Fruit fly (Drosophila melanogaster) whole organism, embryonic: ENCODE results near the gene Cyp6d4.

Experiments
- Awh ChIP-seq: fragments of 200-800 bp; sonication (Bioruptor generic); IDR thresholded peaks from 2 replicates; pipeline ENCODE4, ENCODE4 v1.3.6; 2022; ENCODE audit warnings: missing biosample characterization, missing genetic modification characterization
- C15 ChIP-seq: fragments of 200-800 bp; sonication (Bioruptor generic); IDR thresholded peaks from 3 replicates; pipeline ENCODE4 v1.3.6; 2022; ENCODE audit warnings: missing biosample characterization, missing genetic modification characterization
- CG10209 ChIP-seq: fragments of 200-800 bp; sonication (Bioruptor generic); optimal IDR thresholded peaks from 3 replicates; lab custom pipeline; 2017; ENCODE audit warnings: missing biosample characterization, mild to moderate bottlenecking, missing genetic modification characterization, missing genetic modification reagents
- CG15269 ChIP-seq: fragments of 200-800 bp; sonication (Bioruptor generic); optimal IDR thresholded peaks from 2 replicates; lab custom pipeline; 2018; ENCODE audit warnings: missing biosample characterization, mild to moderate bottlenecking, missing genetic modification characterization, moderate library complexity
- CG1603 ChIP-seq: fragments of 200-800 bp; sonication (Bioruptor generic); optimal IDR thresholded peaks from 2 replicates; lab custom pipeline; 2019; ENCODE audit warnings: missing biosample characterization, mild to moderate bottlenecking, missing genetic modification characterization, moderate library complexity
- CG2129 ChIP-seq: fragments of 200-800 bp; sonication (Bioruptor generic); IDR thresholded peaks from 2 replicates; pipeline ENCODE4 v1.3.6; 2022; ENCODE audit warnings: missing biosample characterization, missing genetic modification characterization; ENCODE audit not compliant: partially characterized antibody
- CG30020 ChIP-seq: fragments of 200-800 bp; optimal IDR thresholded peaks from 2 replicates; lab custom pipeline; 2019; ENCODE audit warnings: missing biosample characterization, mild to moderate bottlenecking, missing genetic modification characterization, moderate library complexity
- CG31441 ChIP-seq: fragments of 200-800 bp; sonication (Bioruptor generic); IDR thresholded peaks from 2 replicates; pipeline ENCODE4 v1.3.6; 2022; ENCODE audit warnings: missing biosample characterization, missing genetic modification characterization
- CG33557 ChIP-seq: fragments of 200-800 bp; sonication (Bioruptor generic); optimal IDR thresholded peaks from 2 replicates; lab custom pipeline; 2019; ENCODE audit warnings: missing biosample characterization, mild to moderate bottlenecking, missing genetic modification characterization, moderate library complexity
- CG34376 ChIP-seq: fragments of 200-800 bp; sonication (Bioruptor generic); optimal IDR thresholded peaks from 2 replicates; lab custom pipeline; 2018; ENCODE audit warnings: missing biosample characterization, mild to moderate bottlenecking, missing genetic modification characterization
- CG34422 ChIP-seq: fragments of 200-800 bp; sonication (Bioruptor generic); IDR thresholded peaks from 3 replicates; pipeline ENCODE4 v1.3.6; 2022; ENCODE audit warnings: missing biosample characterization, missing genetic modification characterization
- CG8089 ChIP-seq: fragments of 200-800 bp; sonication (Bioruptor generic); optimal IDR thresholded peaks from 3 replicates; lab custom pipeline; 2016; ENCODE audit warnings: missing biosample characterization, missing genetic modification characterization
- CG8924 ChIP-seq: fragments of 200-800 bp; optimal IDR thresholded peaks from 3 replicates; lab custom pipeline; 2019; ENCODE audit warnings: missing biosample characterization, mild to moderate bottlenecking, missing genetic modification characterization, moderate library complexity
- CG9437 ChIP-seq: fragments of 200-800 bp; sonication (Bioruptor generic); optimal IDR thresholded peaks from 2 replicates; lab custom pipeline; 2018; ENCODE audit warnings: missing biosample characterization, mild to moderate bottlenecking, missing genetic modification characterization
- D19A ChIP-seq: fragments of 200-800 bp; optimal IDR thresholded peaks from 3 replicates; lab custom pipeline; 2019; ENCODE audit warnings: missing biosample characterization, mild to moderate bottlenecking, missing genetic modification characterization, moderate library complexity
- D19B ChIP-seq: fragments of 200-800 bp; sonication (Bioruptor generic); optimal IDR thresholded peaks from 2 replicates; lab custom pipeline; 2017; ENCODE audit warnings: missing biosample characterization, mild to moderate bottlenecking, missing genetic modification characterization
- Dbx ChIP-seq: fragments of 200-800 bp; sonication (Bioruptor generic); IDR thresholded peaks from 3 replicates; pipeline ENCODE4 v1.3.6; 2022; ENCODE audit warnings: missing biosample characterization, missing genetic modification characterization
- Dip2 ChIP-seq: fragments of 200-800 bp; sonication (Bioruptor generic); IDR thresholded peaks from 2 replicates; pipeline ENCODE4 v1.3.6; 2022; ENCODE audit warnings: missing biosample characterization, missing genetic modification characterization
- Drgx ChIP-seq: fragments of 200-800 bp; sonication (Bioruptor generic); IDR thresholded peaks from 2 replicates; pipeline ENCODE4 v1.3.6; 2022; ENCODE audit warnings: missing biosample characterization, missing genetic modification characterization
- Ets65A ChIP-seq: fragments of 200-800 bp; sonication (Bioruptor generic); peaks from one replicate; lab custom pipeline; 2016; ENCODE audit warnings: missing biosample characterization, missing genetic modification characterization
- HLH54F ChIP-seq: fragments of 200-800 bp; sonication (Bioruptor generic); optimal IDR thresholded peaks from 3 replicates; lab custom pipeline; 2016; ENCODE audit warnings: missing biosample characterization, missing genetic modification characterization
- HmgD ChIP-seq: fragments of 200-800 bp; sonication (Bioruptor generic); optimal IDR thresholded peaks from 3 replicates; lab custom pipeline; 2016; ENCODE audit warnings: missing biosample characterization, missing genetic modification characterization
- Kr ChIP-seq: fragments of 200-800 bp; sonication (Bioruptor generic); optimal IDR thresholded peaks from 2 replicates; lab custom pipeline; 2017; ENCODE audit warnings: missing biosample characterization, mild to moderate bottlenecking, missing genetic modification characterization
- Mad ChIP-seq: fragments of 200-800 bp; sonication (Bioruptor generic); optimal IDR thresholded peaks from 2 replicates; lab custom pipeline; 2016; ENCODE audit warnings: missing biosample characterization, missing genetic modification characterization
- Trl ChIP-seq, 3 experiments: fragments of >200 bp in 2 of 3; fragments of 200-800 bp in 1 of 3; sonication (Bioruptor generic) in 1 of 3; optimal IDR thresholded peaks; 2 replicates in 1 of 3; 3 replicates in 2 of 3; lab custom pipeline; 2016 to 2017; ENCODE audit warnings: missing biosample characterization in 1 of 3, missing genetic modification characterization in 1 of 3
- amos ChIP-seq: fragments of 200-800 bp; sonication (Bioruptor generic); IDR thresholded peaks from 2 replicates; pipeline ENCODE4 v1.3.6; 2022; ENCODE audit warnings: missing biosample characterization, missing genetic modification characterization; ENCODE audit not compliant: partially characterized antibody
- cato ChIP-seq: fragments of 200-800 bp; sonication (Bioruptor generic); optimal IDR thresholded peaks from 2 replicates; lab custom pipeline; 2016; ENCODE audit warnings: missing biosample characterization, missing genetic modification characterization, borderline replicate concordance
- ci ChIP-seq: fragments of 200-800 bp; sonication (Bioruptor generic); IDR thresholded peaks from 3 replicates; pipeline ENCODE4 v1.3.6; 2022; ENCODE audit warnings: missing biosample characterization, missing genetic modification characterization
- da ChIP-seq: fragments of 200-800 bp; sonication (Bioruptor generic); optimal IDR thresholded peaks from 2 replicates; lab custom pipeline; 2016; ENCODE audit warnings: missing biosample characterization, missing genetic modification characterization
- dimm ChIP-seq: fragments of 200-800 bp; sonication (Bioruptor generic); IDR thresholded peaks from 2 replicates; pipeline ENCODE4 v1.3.6; 2022; ENCODE audit warnings: missing biosample characterization, missing genetic modification characterization
- ems ChIP-seq: fragments of 200-800 bp; sonication (Bioruptor generic); optimal IDR thresholded peaks from 3 replicates; lab custom pipeline; 2016; ENCODE audit warnings: missing biosample characterization, missing genetic modification characterization
- eve ChIP-seq, 2 experiments: fragments of >200 bp; optimal IDR thresholded peaks; 2 replicates each; lab custom pipeline; 2017; ENCODE audit warnings: missing biosample characterization in 2 of 2, missing genetic modification characterization in 2 of 2
- fd64A ChIP-seq: fragments of 200-800 bp; sonication (Bioruptor generic); optimal IDR thresholded peaks from 3 replicates; lab custom pipeline; 2018; ENCODE audit warnings: missing biosample characterization, mild to moderate bottlenecking, missing genetic modification characterization
- ftz-f1 ChIP-seq: fragments of 200-800 bp; sonication (Bioruptor generic); optimal IDR thresholded peaks from 2 replicates; lab custom pipeline; 2016; ENCODE audit warnings: missing biosample characterization, missing genetic modification characterization
- hbn ChIP-seq: fragments of 200-800 bp; sonication (Bioruptor generic); IDR thresholded peaks from 2 replicates; pipeline ENCODE4 v1.3.6; 2022; ENCODE audit warnings: missing biosample characterization, missing genetic modification characterization; ENCODE audit not compliant: partially characterized antibody
- lbe ChIP-seq: fragments of 200-800 bp; sonication (Bioruptor generic); optimal IDR thresholded peaks from 2 replicates; lab custom pipeline; 2016; ENCODE audit warnings: missing biosample characterization, mild to moderate bottlenecking, missing genetic modification characterization
- lov ChIP-seq, 2 experiments: fragments of 200-800 bp in 1 of 2; fragments of >200 bp in 1 of 2; sonication (Bioruptor generic) in 1 of 2; IDR thresholded peaks in 1 of 2; optimal IDR thresholded peaks in 1 of 2; 2 replicates in 1 of 2; 3 replicates in 1 of 2; pipeline versions ENCODE4 v1.3.6 to Lab custom; 2017 to 2022; ENCODE audit warnings: missing biosample characterization in 1 of 2, missing genetic modification characterization in 1 of 2
- pita ChIP-seq: fragments of 200-800 bp; sonication (Bioruptor generic); optimal IDR thresholded peaks from 2 replicates; lab custom pipeline; 2017; ENCODE audit warnings: missing biosample characterization, mild to moderate bottlenecking, missing genetic modification characterization
- prd ChIP-seq, 3 experiments: fragments of >200 bp in 2 of 3; fragments of 200-800 bp in 1 of 3; sonication (Bioruptor generic) in 1 of 3; optimal IDR thresholded peaks in 2 of 3; IDR thresholded peaks in 1 of 3; 2 replicates in 2 of 3; 3 replicates in 1 of 3; pipeline versions ENCODE4 v1.3.6 to Lab custom; 2017 to 2022; ENCODE audit warnings: missing biosample characterization in 1 of 3, missing genetic modification characterization in 1 of 3
- salm ChIP-seq: fragments of 200-800 bp; sonication (Bioruptor generic); optimal IDR thresholded peaks from 2 replicates; lab custom pipeline; 2018; ENCODE audit warnings: missing biosample characterization, mild to moderate bottlenecking, missing genetic modification characterization
- sens ChIP-seq: fragments of 200-800 bp; sonication (Bioruptor generic); peaks from one replicate; lab custom pipeline; 2016; ENCODE audit warnings: missing biosample characterization, missing genetic modification characterization
- slbo ChIP-seq: fragments of 200-800 bp; sonication (Bioruptor generic); IDR thresholded peaks from 2 replicates; pipeline ENCODE4 v1.3.6; 2022; ENCODE audit warnings: missing biosample characterization, missing genetic modification characterization
- stc ChIP-seq: fragments of 200-800 bp; sonication (Bioruptor generic); IDR thresholded peaks from 2 replicates; pipeline ENCODE4 v1.3.6; 2022; ENCODE audit warnings: missing biosample characterization, missing genetic modification characterization
- tap ChIP-seq: fragments of 200-800 bp; optimal IDR thresholded peaks from 3 replicates; lab custom pipeline; 2019; ENCODE audit warnings: missing biosample characterization, mild to moderate bottlenecking, missing genetic modification characterization, moderate library complexity
- tgo ChIP-seq: fragments of 200-800 bp; sonication (Bioruptor generic); IDR thresholded peaks from 3 replicates; pipeline ENCODE4 v1.3.6; 2022; ENCODE audit warnings: missing biosample characterization, missing genetic modification characterization
- tll ChIP-seq, 2 experiments: fragments of 200-800 bp in 1 of 2; fragments of >200 bp in 1 of 2; sonication (Bioruptor generic) in 1 of 2; optimal IDR thresholded peaks; 2 replicates each; lab custom pipeline; 2017 to 2019; ENCODE audit warnings: missing biosample characterization in 2 of 2, missing genetic modification characterization in 2 of 2, mild to moderate bottlenecking in 1 of 2, moderate library complexity in 1 of 2
- tup ChIP-seq: fragments of 200-800 bp; sonication (Bioruptor generic); optimal IDR thresholded peaks from 2 replicates; lab custom pipeline; 2016; ENCODE audit warnings: missing biosample characterization, mild to moderate bottlenecking, missing genetic modification characterization, moderate library complexity
- vnd ChIP-seq: fragments of 200-800 bp; sonication (Bioruptor generic); IDR thresholded peaks from 3 replicates; pipeline ENCODE4 v1.3.6; 2022; ENCODE audit warnings: missing biosample characterization, missing genetic modification characterization; ENCODE audit not compliant: partially characterized antibody
- wek ChIP-seq: fragments of 200-800 bp; sonication (Bioruptor generic); optimal IDR thresholded peaks from 3 replicates; lab custom pipeline; 2018; ENCODE audit warnings: missing biosample characterization, mild to moderate bottlenecking, missing genetic modification characterization, moderate library complexity

Gene Cyp6d4

dm6 chr3R:22673528-22673959 is 24.6 kb upstream of the Cyp6d4 start (continued):
- TF ChIP-seq hbn (GFP tag; lab: Robert Waterston, UW) (no peak), lov (optimal IDR thresholded peaks at IDR 0.05; lab: Kevin White, UChicago) (no peak), lov (GFP tag; IDR thresholded peaks at IDR 0.05; lab: Robert Waterston, UW) (no peak), sens (GFP tag; lab: Kevin White, UChicago) (peak; percentile 98), CG15269 (tag; lab: Kevin White, UChicago) (peak; percentile 50), CG30020 (tag; lab: Kevin White, UChicago) (peak; percentile 35), pita (GFP tag; lab: Kevin White, UChicago) (no peak), tll (GFP tag; optimal IDR thresholded peaks at IDR 0.05; lab: Kevin White, UChicago) (peak in 1 of 2 experiments; percentile 96), ci (GFP tag; lab: Robert Waterston, UW) (no peak), da (GFP tag; lab: Kevin White, UChicago) (peak; percentile 25), dimm (GFP tag; lab: Robert Waterston, UW) (no peak), HmgD (GFP tag; lab: Kevin White, UChicago) (no peak), wek (GFP tag; lab: Kevin White, UChicago) (no peak), CG31441 (peak; percentile 81), CG8924 (tag; lab: Kevin White, UChicago) (peak; percentile 89), slbo (GFP tag; lab: Robert Waterston, UW) (no peak), CG10209 (GFP tag; lab: Kevin White, UChicago) (peak; percentile 80), tgo (peak; percentile 32; the same call in 1 of the 3 replicates), lbe (GFP tag; lab: Kevin White, UChicago) (no peak), CG1603 (peak; percentile 81), Trl (optimal IDR thresholded peaks at IDR 0.05; lab: Kevin White, UChicago) (peak in 1 of 2 experiments; percentile 73), Trl (GFP tag; optimal IDR thresholded peaks at IDR 0.05; lab: Kevin White, UChicago) (peak; percentile 57), C15 (no peak), CG34376 (GFP tag; lab: Kevin White, UChicago) (peak; percentile 27), Mad (GFP tag; lab: Kevin White, UChicago) (peak; percentile 61), CG8089 (GFP tag; lab: Kevin White, UChicago) (peak; percentile 67), amos (GFP tag; lab: Robert Waterston, UW) (no peak), ems (GFP tag; lab: Kevin White, UChicago) (peak; percentile 60), stc (GFP tag; lab: Robert Waterston, UW) (peak; percentile 25; the same call in 1 of the 2 replicates), Kr (GFP tag; lab: Kevin White, UChicago) (no peak), Dbx (GFP tag; lab: Robert Waterston, UW) (no peak), tup (GFP tag; lab: Kevin White, UChicago) (no peak), ftz-f1 (no peak), tap (tag; lab: Kevin White, UChicago) (peak; percentile 55), Dip2 (GFP tag; lab: Robert Waterston, UW) (no peak), CG34422 (GFP tag; lab: Robert Waterston, UW) (no peak), CG9437 (peak; percentile 54), Ets65A (GFP tag; lab: Kevin White, UChicago) (peak; percentile 96), vnd (GFP tag; lab: Robert Waterston, UW) (no peak), CG2129 (no peak), prd (optimal IDR thresholded peaks at IDR 0.05; lab: Kevin White, UChicago) (no peak), prd (GFP tag; IDR thresholded peaks at IDR 0.05; lab: Robert Waterston, UW) (peak; percentile 80), fd64A (GFP tag; lab: Kevin White, UChicago) (no peak), Drgx (no peak), HLH54F (GFP tag; lab: Kevin White, UChicago) (peak; percentile 51), D19A (tag; lab: Kevin White, UChicago) (peak; percentile 74), cato (peak; percentile 47), CG33557 (GFP tag; lab: Kevin White, UChicago) (peak; percentile 93), salm (tag; lab: Kevin White, UChicago) (no peak), Awh (0 out of 2 replicates have a peak, but pooled peaks have one; percentile 31), eve (GFP tag; optimal IDR thresholded peaks at IDR 0.05; lab: Kevin White, UChicago) (peak in 1 of 2 experiments; percentile 97), D19B (no peak)
